Worm (Caenorhabditis elegans): Measurements from ENCODE around the gene nhr-140.

DNA sequence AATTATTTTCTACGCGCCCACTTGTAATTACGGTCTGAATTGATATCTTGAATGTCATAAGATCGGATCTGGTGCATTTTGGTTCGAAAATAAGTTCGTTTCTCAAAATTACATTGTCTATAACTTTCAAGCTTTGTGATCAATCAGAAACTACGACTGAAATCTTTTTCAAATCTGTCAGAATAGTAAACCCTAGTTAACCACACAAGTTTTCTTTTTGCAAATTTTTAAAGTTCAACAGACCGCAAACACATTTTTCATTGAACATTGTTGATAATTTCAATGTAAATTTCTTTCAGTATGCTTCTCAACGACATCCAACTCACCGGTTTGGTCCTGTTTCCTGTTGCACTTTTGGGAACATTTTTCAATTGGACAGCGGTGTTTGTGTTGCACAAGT, 17.9 kb downstream of the nhr-140 start, which contains the start of gene srx-59:
- no peak for TF ChIP-seq unc-3 (GFP tag; conservative IDR thresholded peaks at IDR 0.05)
- TF ChIP-seq unc-3 (tag; optimal IDR thresholded peaks at IDR 0.05) = no peak
- TF ChIP-seq ets-4 (tag; optimal IDR thresholded peaks at IDR 0.05) = no peak
- no peak for TF ChIP-seq ceh-45 (GFP tag; IDR thresholded peaks at IDR 0.05)
- no peak for TF ChIP-seq lin-11 (tag; optimal IDR thresholded peaks at IDR 0.05)
- no peak for TF ChIP-seq rnt-1 (tag; optimal IDR thresholded peaks at IDR 0.05)
- no peak for TF ChIP-seq unc-55 (GFP tag; optimal IDR thresholded peaks at IDR 0.05)
- TF ChIP-seq gmeb-2 (tag; optimal IDR thresholded peaks at IDR 0.05) = no peak
- no peak for TF ChIP-seq T23F11.4 (GFP tag; optimal IDR thresholded peaks at IDR 0.05)
- TF ChIP-seq elt-2 (tag; optimal IDR thresholded peaks at IDR 0.05) = no peak
- no peak for TF ChIP-seq ama-1 (optimal IDR thresholded peaks at IDR 0.05)
- TF ChIP-seq C08G9.2 (tag; optimal IDR thresholded peaks at IDR 0.05) = no peak
- TF ChIP-seq dve-1 (tag; optimal IDR thresholded peaks at IDR 0.05) = no peak
- no peak for TF ChIP-seq nhr-11 (tag; optimal IDR thresholded peaks at IDR 0.05)
- TF ChIP-seq ceh-30 (tag; optimal IDR thresholded peaks at IDR 0.05) = no peak
